Fruit fly (Drosophila melanogaster): ENCODE measurements around the gene MTA1-like.

DNA sequence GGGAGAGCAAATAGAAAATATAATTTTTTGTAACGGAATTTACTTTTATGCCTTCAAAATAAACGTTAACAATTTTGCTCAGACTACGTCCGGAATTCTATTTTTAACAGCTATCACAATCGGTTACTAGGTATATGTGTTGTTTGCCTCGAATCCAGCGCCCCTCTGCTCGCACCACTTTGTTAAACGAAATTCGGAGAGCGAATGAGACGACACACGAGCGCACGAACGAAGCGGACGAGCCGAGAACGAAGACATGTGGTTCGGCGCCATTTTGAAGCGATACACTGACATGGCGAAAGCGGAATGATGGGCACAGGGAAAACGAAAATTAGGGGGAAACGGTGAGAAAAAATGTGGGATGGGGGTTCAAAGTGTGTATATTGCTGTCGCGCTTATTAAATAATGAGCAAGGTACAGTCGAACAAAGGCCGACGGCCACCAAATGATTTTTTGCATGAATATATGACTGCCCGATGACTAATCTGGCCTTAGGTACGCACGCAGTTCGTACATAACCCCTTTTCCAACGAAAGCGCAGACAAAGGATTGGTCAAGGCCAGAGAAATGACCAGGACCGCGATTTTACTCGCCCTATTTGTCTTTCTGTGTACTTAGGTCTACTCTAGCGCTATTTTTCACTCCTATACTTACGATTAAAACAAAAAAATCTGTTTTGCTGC lies 48.0 kb downstream of the MTA1-like start:
- TF ChIP-seq rn (GFP tag; IDR thresholded peaks at IDR 0.05) (no peak), CG9948 (tag; optimal IDR thresholded peaks at IDR 0.05) (no peak), CG14655 (GFP tag; optimal IDR thresholded peaks at IDR 0.05) (no peak), CG4496 (GFP tag; IDR thresholded peaks at IDR 0.05) (no peak)
